Fruit fly (Drosophila melanogaster) whole organism, wandering third instar larva: ENCODE data around the gene CG14564.

ENCODE experiments used
- Sp1 ChIP-seq: fragments of 200-800 bp; sonication (Bioruptor generic); optimal IDR thresholded peaks from 3 replicates; lab custom pipeline; 2019; ENCODE audit warnings: missing biosample characterization, mild to moderate bottlenecking, missing genetic modification characterization, moderate library complexity
- ey ChIP-seq: fragments of 200-800 bp; sonication (Bioruptor generic); optimal IDR thresholded peaks from 2 replicates; lab custom pipeline; 2016; ENCODE audit warnings: missing biosample characterization, missing genetic modification characterization
- fru ChIP-seq: fragments of 200-800 bp; sonication (Bioruptor generic); optimal IDR thresholded peaks from 3 replicates; lab custom pipeline; 2016; ENCODE audit warnings: missing biosample characterization, mild to moderate bottlenecking, missing genetic modification characterization
- sv ChIP-seq: fragments of 200-800 bp; sonication (Bioruptor generic); optimal IDR thresholded peaks from 3 replicates; lab custom pipeline; 2016; ENCODE audit warnings: missing biosample characterization, missing genetic modification characterization

dm6 chr3L:21787883-21788282 is 30.9 kb downstream of the CG14564 start:
- TF ChIP-seq fru (no peak), Sp1 (GFP tag; lab: Kevin White, UChicago) (no peak), sv (GFP tag; lab: Kevin White, UChicago) (no peak), ey (GFP tag; lab: Kevin White, UChicago) (no peak)
